Fruit fly (Drosophila melanogaster) whole organism, embryonic: ENCODE measurements around the gene CG43179.

ENCODE experiments used
- Adf1 ChIP-seq: fragments of 200-800 bp; sonication (Bioruptor generic); IDR thresholded peaks from 2 replicates; pipeline ENCODE4 v1.3.6; 2022; ENCODE audit warnings: missing biosample characterization, missing genetic modification characterization
- BEAF-32 ChIP-seq: fragments of 200-800 bp; sonication (Bioruptor generic); optimal IDR thresholded peaks from 3 replicates; lab custom pipeline; 2017; ENCODE audit warnings: missing biosample characterization, missing genetic modification characterization, mild to moderate bottlenecking, moderate library complexity, missing genetic modification reagents
- C15 ChIP-seq: fragments of 200-800 bp; sonication (Bioruptor generic); IDR thresholded peaks from 3 replicates; pipeline ENCODE4 v1.3.6; 2022; ENCODE audit warnings: missing biosample characterization, missing genetic modification characterization
- CG10565 ChIP-seq: fragments of 200-800 bp; sonication (Bioruptor generic); optimal IDR thresholded peaks from 3 replicates; lab custom pipeline; 2016; ENCODE audit warnings: missing biosample characterization, mild to moderate bottlenecking, missing genetic modification characterization
- CG14965 ChIP-seq: fragments of 200-800 bp; sonication (Bioruptor generic); optimal IDR thresholded peaks from 2 replicates; lab custom pipeline; 2016; ENCODE audit warnings: missing biosample characterization, missing genetic modification characterization, borderline replicate concordance
- CG1647 ChIP-seq: fragments of 200-800 bp; sonication (Bioruptor generic); optimal IDR thresholded peaks from 3 replicates; lab custom pipeline; 2016; ENCODE audit warnings: missing biosample characterization, missing genetic modification characterization
- CG16863 ChIP-seq: fragments of 200-800 bp; sonication (Bioruptor generic); optimal IDR thresholded peaks from 3 replicates; lab custom pipeline; 2016; ENCODE audit warnings: missing biosample characterization, missing genetic modification characterization
- CG17568 ChIP-seq: fragments of 200-800 bp; sonication (Bioruptor generic); optimal IDR thresholded peaks from 2 replicates; lab custom pipeline; 2018; ENCODE audit warnings: missing biosample characterization, mild to moderate bottlenecking, missing genetic modification characterization, moderate library complexity
- CG17802 ChIP-seq: fragments of 200-800 bp; sonication (Bioruptor generic); optimal IDR thresholded peaks from 2 replicates; lab custom pipeline; 2018; ENCODE audit warnings: missing biosample characterization, mild to moderate bottlenecking, missing genetic modification characterization, moderate library complexity
- CG17829 ChIP-seq: fragments of 200-800 bp; optimal IDR thresholded peaks from 2 replicates; lab custom pipeline; 2019; ENCODE audit warnings: missing biosample characterization, mild to moderate bottlenecking, missing genetic modification characterization, moderate library complexity
- CG18764 ChIP-seq: fragments of 200-800 bp; sonication (Bioruptor generic); optimal IDR thresholded peaks from 3 replicates; lab custom pipeline; 2016; ENCODE audit warnings: missing biosample characterization, missing genetic modification characterization
- CG2712 ChIP-seq: fragments of 200-800 bp; optimal IDR thresholded peaks from 3 replicates; lab custom pipeline; 2019; ENCODE audit warnings: missing biosample characterization, mild to moderate bottlenecking, missing genetic modification characterization, moderate library complexity
- CG2889 ChIP-seq: fragments of 200-800 bp; sonication (Bioruptor generic); IDR thresholded peaks from 3 replicates; pipeline ENCODE4 v1.3.6; 2022; ENCODE audit warnings: missing biosample characterization, missing genetic modification characterization
- CG3847 ChIP-seq: fragments of 200-800 bp; sonication (Bioruptor generic); IDR thresholded peaks from 2 replicates; pipeline ENCODE4 v1.3.6; 2022; ENCODE audit warnings: missing biosample characterization, missing genetic modification characterization
- CG4360 ChIP-seq: fragments of 200-800 bp; sonication (Bioruptor generic); IDR thresholded peaks from 2 replicates; pipeline ENCODE4 v1.3.6; 2022; ENCODE audit warnings: missing biosample characterization, missing genetic modification characterization
- CG4617 ChIP-seq: fragments of 200-800 bp; sonication (Bioruptor generic); optimal IDR thresholded peaks from 3 replicates; lab custom pipeline; 2016; ENCODE audit warnings: missing biosample characterization, missing genetic modification characterization, borderline replicate concordance
- CG5953 ChIP-seq: fragments of 200-800 bp; sonication (Bioruptor generic); IDR thresholded peaks from 2 replicates; pipeline ENCODE4 v1.3.6; 2022; ENCODE audit warnings: missing biosample characterization, missing genetic modification characterization
- CG6765 ChIP-seq: fragments of 200-800 bp; sonication (Bioruptor generic); optimal IDR thresholded peaks from 3 replicates; lab custom pipeline; 2017; ENCODE audit warnings: missing biosample characterization, mild to moderate bottlenecking, missing genetic modification characterization
- CG7786 ChIP-seq: fragments of 200-800 bp; sonication (Bioruptor generic); optimal IDR thresholded peaks from 2 replicates; lab custom pipeline; 2016; ENCODE audit warnings: missing biosample characterization, missing genetic modification characterization
- CG7987 ChIP-seq: fragments of 200-800 bp; sonication (Bioruptor generic); optimal IDR thresholded peaks from 2 replicates; lab custom pipeline; 2018; ENCODE audit warnings: missing biosample characterization, mild to moderate bottlenecking, missing genetic modification characterization, moderate library complexity
- CG9437 ChIP-seq: fragments of 200-800 bp; sonication (Bioruptor generic); optimal IDR thresholded peaks from 2 replicates; lab custom pipeline; 2018; ENCODE audit warnings: missing biosample characterization, mild to moderate bottlenecking, missing genetic modification characterization
- CHES-1-like ChIP-seq: fragments of 200-800 bp; sonication (Bioruptor generic); optimal IDR thresholded peaks from 2 replicates; lab custom pipeline; 2016; ENCODE audit warnings: missing biosample characterization, missing genetic modification characterization
- Camta ChIP-seq: fragments of 200-800 bp; sonication (Bioruptor generic); optimal IDR thresholded peaks from 2 replicates; lab custom pipeline; 2016; ENCODE audit warnings: missing biosample characterization, missing genetic modification characterization
- Fer3 ChIP-seq: fragments of 200-800 bp; sonication (Bioruptor generic); optimal IDR thresholded peaks from 2 replicates; lab custom pipeline; 2018; ENCODE audit warnings: missing biosample characterization, mild to moderate bottlenecking, missing genetic modification characterization, moderate library complexity
- Gsc ChIP-seq: fragments of 200-800 bp; sonication (Bioruptor generic); IDR thresholded peaks from 2 replicates; pipeline ENCODE4 v1.3.6; 2022; ENCODE audit warnings: missing biosample characterization, missing genetic modification characterization
- Gug ChIP-seq: fragments of 200-800 bp; sonication (Bioruptor generic); IDR thresholded peaks from 4 replicates; pipeline ENCODE4 v1.3.6; 2022; ENCODE audit warnings: missing biosample characterization, missing genetic modification characterization
- H15 ChIP-seq: fragments of 200-800 bp; sonication (Bioruptor generic); IDR thresholded peaks from 3 replicates; pipeline ENCODE4 v1.3.6; 2022; ENCODE audit warnings: missing biosample characterization, missing genetic modification characterization
- Hsf ChIP-seq: fragments of 200-800 bp; sonication (Bioruptor generic); optimal IDR thresholded peaks from 3 replicates; lab custom pipeline; 2016; ENCODE audit warnings: missing biosample characterization, missing genetic modification characterization
- MESR4 ChIP-seq: fragments of 200-800 bp; sonication (Bioruptor generic); optimal IDR thresholded peaks from 2 replicates; lab custom pipeline; 2018; ENCODE audit warnings: missing biosample characterization, mild to moderate bottlenecking, missing genetic modification characterization, moderate library complexity
- Mad ChIP-seq: fragments of 200-800 bp; sonication (Bioruptor generic); optimal IDR thresholded peaks from 2 replicates; lab custom pipeline; 2016; ENCODE audit warnings: missing biosample characterization, missing genetic modification characterization
- Nf-YC ChIP-seq: fragments of 200-800 bp; optimal IDR thresholded peaks from 3 replicates; lab custom pipeline; 2019; ENCODE audit warnings: missing biosample characterization, mild to moderate bottlenecking, missing genetic modification characterization, moderate library complexity
- Oaz ChIP-seq: fragments of 200-800 bp; sonication (Bioruptor generic); IDR thresholded peaks from 2 replicates; pipeline ENCODE4 v1.3.6; 2022; ENCODE audit warnings: missing biosample characterization, missing genetic modification characterization
- YL-1 ChIP-seq: fragments of 200-800 bp; sonication (Bioruptor generic); optimal IDR thresholded peaks from 3 replicates; lab custom pipeline; 2017; ENCODE audit warnings: missing biosample characterization, mild to moderate bottlenecking, missing genetic modification characterization
- crc ChIP-seq: fragments of 200-800 bp; sonication (Bioruptor generic); optimal IDR thresholded peaks from 2 replicates; lab custom pipeline; 2016; ENCODE audit warnings: missing biosample characterization, missing genetic modification characterization
- dan ChIP-seq: fragments of 200-800 bp; sonication (Bioruptor generic); IDR thresholded peaks from 2 replicates; pipeline ENCODE4 v1.3.6; 2022; ENCODE audit warnings: missing biosample characterization, missing genetic modification characterization
- dati ChIP-seq: fragments of 200-800 bp; sonication (Bioruptor generic); IDR thresholded peaks from 2 replicates; pipeline ENCODE4 v1.3.6; 2022; ENCODE audit warnings: missing biosample characterization, missing genetic modification characterization
- dmrt99B ChIP-seq: fragments of 200-800 bp; sonication (Bioruptor generic); optimal IDR thresholded peaks from 2 replicates; lab custom pipeline; 2018; ENCODE audit warnings: missing biosample characterization, mild to moderate bottlenecking, missing genetic modification characterization, moderate library complexity
- dpn ChIP-seq, 2 experiments: fragments of 200-800 bp; sonication (Bioruptor generic); optimal IDR thresholded peaks; 3 replicates each; lab custom pipeline; 2016; ENCODE audit warnings: missing biosample characterization in 2 of 2, missing genetic modification characterization in 2 of 2
- fd96Cb ChIP-seq: fragments of 200-800 bp; sonication (Bioruptor generic); optimal IDR thresholded peaks from 2 replicates; lab custom pipeline; 2018; ENCODE audit warnings: missing biosample characterization, mild to moderate bottlenecking, missing genetic modification characterization, moderate library complexity
- gcm ChIP-seq: fragments of 200-800 bp; sonication (Bioruptor generic); optimal IDR thresholded peaks from 2 replicates; lab custom pipeline; 2019; ENCODE audit warnings: missing biosample characterization, mild to moderate bottlenecking, missing genetic modification characterization, moderate library complexity
- nerfin-2 ChIP-seq: fragments of 200-800 bp; sonication (Bioruptor generic); IDR thresholded peaks from 2 replicates; pipeline ENCODE4 v1.3.6; 2022; ENCODE audit warnings: missing biosample characterization, missing genetic modification characterization; ENCODE audit not compliant: partially characterized antibody
- nom ChIP-seq: fragments of 200-800 bp; sonication (Bioruptor generic); optimal IDR thresholded peaks from 2 replicates; lab custom pipeline; 2017; ENCODE audit warnings: missing biosample characterization, missing genetic modification characterization, mild to moderate bottlenecking, moderate library complexity, missing genetic modification reagents
- otp ChIP-seq: fragments of 200-800 bp; sonication (Bioruptor generic); IDR thresholded peaks from 3 replicates; pipeline ENCODE4, ENCODE4 v1.3.6; 2022; ENCODE audit warnings: missing biosample characterization, missing genetic modification characterization
- p53 ChIP-seq: fragments of 200-800 bp; sonication (Bioruptor generic); optimal IDR thresholded peaks from 2 replicates; lab custom pipeline; 2016; ENCODE audit warnings: missing biosample characterization, missing genetic modification characterization
- pnt ChIP-seq: fragments of 200-800 bp; sonication (Bioruptor generic); optimal IDR thresholded peaks from 3 replicates; lab custom pipeline; 2016; ENCODE audit warnings: missing biosample characterization, missing genetic modification characterization
- sim ChIP-seq: fragments of 200-800 bp; sonication (Bioruptor generic); IDR thresholded peaks from 2 replicates; pipeline ENCODE4 v1.3.6; 2022; ENCODE audit warnings: missing biosample characterization, missing genetic modification characterization
- slp2 ChIP-seq: fragments of 200-800 bp; sonication (Bioruptor generic); optimal IDR thresholded peaks from 2 replicates; lab custom pipeline; 2016; ENCODE audit warnings: missing biosample characterization, missing genetic modification characterization
- tup ChIP-seq: fragments of 200-800 bp; sonication (Bioruptor generic); optimal IDR thresholded peaks from 2 replicates; lab custom pipeline; 2016; ENCODE audit warnings: missing biosample characterization, mild to moderate bottlenecking, missing genetic modification characterization, moderate library complexity
- unc-4 ChIP-seq: fragments of 200-800 bp; sonication (Bioruptor generic); IDR thresholded peaks from 2 replicates; pipeline ENCODE4 v1.3.6; 2022; ENCODE audit warnings: missing biosample characterization, missing genetic modification characterization; ENCODE audit not compliant: partially characterized antibody
- usp ChIP-seq: fragments of >200 bp; optimal IDR thresholded peaks from 2 replicates; lab custom pipeline; 2017; ENCODE audit warnings: missing biosample characterization, missing genetic modification characterization

The CG43179 gene

dm6 chr3R:14277894-14278522 lies 22.1 kb downstream of the CG43179 start (continued):
- TF ChIP-seq gcm (no peak), CG14965 (no peak), CG7987 (GFP tag; lab: Kevin White, UChicago) (no peak), CHES-1-like (GFP tag; lab: Kevin White, UChicago) (no peak), nom (GFP tag; lab: Kevin White, UChicago) (peak; percentile 97), Gug (GFP tag; lab: Robert Waterston, UW) (peak; percentile 65; the same call in 3 of the 4 replicates), CG4617 (GFP tag; lab: Kevin White, UChicago) (peak; percentile 7), Camta (GFP tag; lab: Kevin White, UChicago) (peak; percentile 7), Oaz (GFP tag; lab: Robert Waterston, UW) (peak; percentile 51; the same call in 1 of the 2 replicates), unc-4 (GFP tag; lab: Robert Waterston, UW) (no peak), dati (0 out of 2 replicates have a peak, but pooled peaks have one; percentile 49), CG10565 (GFP tag; lab: Kevin White, UChicago) (peak; percentile 40), tup (peak; percentile 66), CG1647 (no peak), CG9437 (peak; percentile 54), CG3847 (peak; percentile 73), CG17829 (tag; lab: Kevin White, UChicago) (peak; percentile 91), CG5953 (GFP tag; lab: Robert Waterston, UW) (peak; percentile 76), CG2712 (tag; lab: Kevin White, UChicago) (peak; percentile 92), Hsf (GFP tag; lab: Kevin White, UChicago) (peak; percentile 70), CG6765 (peak; percentile 53), otp (peak; percentile 81; the same call in 2 of the 3 replicates), nerfin-2 (no peak), dpn (GFP tag; optimal IDR thresholded peaks at IDR 0.05; lab: Kevin White, UChicago) (peak; percentile 41 to 62), Nf-YC (tag; lab: Kevin White, UChicago) (no peak), Adf1 (GFP tag; lab: Robert Waterston, UW) (peak; percentile 61; the same call in 1 of the 2 replicates), dmrt99B (tag; lab: Kevin White, UChicago) (no peak), Fer3 (tag; lab: Kevin White, UChicago) (no peak), YL-1 (GFP tag; lab: Kevin White, UChicago) (peak; percentile 38), CG7786 (no peak), CG17568 (GFP tag; lab: Kevin White, UChicago) (no peak), dan (GFP tag; lab: Robert Waterston, UW) (peak; percentile 43; the same call in 1 of the 2 replicates), fd96Cb (peak; percentile 63), H15 (GFP tag; lab: Robert Waterston, UW) (peak; percentile 80), CG18764 (GFP tag; lab: Kevin White, UChicago) (peak; percentile 19), sim (GFP tag; lab: Robert Waterston, UW) (peak; percentile 81), Gsc (GFP tag; lab: Robert Waterston, UW) (no peak), usp (no peak), CG2889 (GFP tag; lab: Robert Waterston, UW) (no peak), CG4360 (peak; percentile 66), slp2 (GFP tag; lab: Kevin White, UChicago) (no peak), pnt (GFP tag; lab: Kevin White, UChicago) (no peak), crc (GFP tag; lab: Kevin White, UChicago) (no peak), CG17802 (tag; lab: Kevin White, UChicago) (peak; percentile 10), CG16863 (GFP tag; lab: Kevin White, UChicago) (peak; percentile 28), Mad (peak; percentile 25), C15 (GFP tag; lab: Robert Waterston, UW) (no peak), BEAF-32 (GFP tag; lab: Kevin White, UChicago) (no peak), MESR4 (no peak), p53 (GFP tag; lab: Kevin White, UChicago) (no peak)
